Fruit fly (Drosophila melanogaster): Measurements from ENCODE around the gene Pdf.

Pdf gene

DNA sequence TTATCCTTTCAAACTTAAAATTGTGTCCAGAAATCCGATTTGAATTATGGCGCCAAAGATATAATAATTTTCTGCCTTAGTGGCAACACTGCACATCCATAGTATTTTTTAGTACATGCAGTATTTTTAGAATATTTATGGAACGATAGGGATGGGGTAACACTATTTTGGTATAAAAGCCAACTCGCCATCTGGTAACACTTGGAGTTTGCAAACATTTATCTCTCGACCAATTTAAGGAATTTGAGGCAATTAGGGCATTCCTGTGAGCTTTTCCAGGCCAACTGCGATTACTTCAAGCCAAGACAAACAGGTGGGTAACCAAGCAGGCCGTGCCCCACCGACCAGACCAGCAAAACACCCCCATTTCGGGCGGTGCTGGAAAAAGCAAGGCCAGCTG, 3.6 kb downstream of the Pdf start, which contains the start of gene CG5447:
TSS of gene CG5447 (plus strand) at position 190 of the 400 bp plus-strand sequence.
- TF ChIP-seq pan (optimal IDR thresholded peaks at IDR 0.05) (no peak), CG8478 (optimal IDR thresholded peaks at IDR 0.05) (no peak), usp (GFP tag; optimal IDR thresholded peaks at IDR 0.05) (no peak), psq (optimal IDR thresholded peaks at IDR 0.05) (no peak), Dll (optimal IDR thresholded peaks at IDR 0.05) (no peak), EcR (GFP tag; optimal IDR thresholded peaks at IDR 0.05) (no peak)

DNA sequence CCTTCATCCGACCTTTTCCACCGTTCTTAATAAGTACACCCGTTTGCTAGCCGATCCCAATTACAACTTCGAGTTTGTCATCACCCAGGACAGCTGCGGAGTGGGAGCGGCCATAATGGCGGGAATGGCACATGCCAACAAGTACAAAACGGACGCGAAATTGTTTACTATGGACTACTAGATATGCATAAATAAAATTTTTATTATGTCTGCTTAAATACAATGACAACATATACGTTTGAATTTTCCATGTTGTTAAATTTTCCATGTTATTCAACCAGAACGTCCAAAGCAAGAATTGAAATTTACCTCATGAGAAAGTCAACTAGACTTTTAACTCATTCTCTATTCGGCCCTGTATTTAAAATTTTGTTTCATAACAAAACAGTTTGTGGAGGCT, 5.6 kb downstream of the Pdf start, which contains the start of gene Hex-t2:
TSS of gene Hex-t2 (plus strand) at position 301 of the 400 bp plus-strand sequence.
- no peak for TF ChIP-seq psq (optimal IDR thresholded peaks at IDR 0.05)

DNA sequence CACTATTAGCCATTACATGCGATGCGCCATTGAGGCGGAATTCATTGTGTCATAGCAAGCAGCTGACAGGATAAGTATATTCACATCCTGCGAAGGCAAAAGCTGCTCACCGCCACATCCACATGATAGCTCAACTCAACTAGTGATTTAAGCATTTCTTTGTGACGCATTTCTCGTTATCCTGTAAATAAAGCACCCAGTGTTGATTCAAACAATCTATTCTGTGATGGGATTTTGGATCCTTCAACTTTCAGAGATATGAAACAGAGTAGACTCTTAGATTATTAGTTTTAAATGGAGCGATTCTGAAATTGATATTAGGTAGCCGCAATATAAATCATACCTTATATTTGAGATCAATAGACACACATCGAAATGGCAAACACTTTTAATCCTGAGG, 7.2 kb downstream of the Pdf start, which contains the start of gene Hex-t1:
TSS of gene Hex-t1 (plus strand) at position 301 of the 400 bp plus-strand sequence.
- TF ChIP-seq pan (optimal IDR thresholded peaks at IDR 0.05), result no peak
- TF ChIP-seq CG8478 (optimal IDR thresholded peaks at IDR 0.05), result no peak
- no peak for TF ChIP-seq Dll (optimal IDR thresholded peaks at IDR 0.05)
- TF ChIP-seq psq (optimal IDR thresholded peaks at IDR 0.05), result no peak
- TF ChIP-seq usp (GFP tag; optimal IDR thresholded peaks at IDR 0.05), result no peak
- TF ChIP-seq EcR (GFP tag; optimal IDR thresholded peaks at IDR 0.05), result no peak

DNA sequence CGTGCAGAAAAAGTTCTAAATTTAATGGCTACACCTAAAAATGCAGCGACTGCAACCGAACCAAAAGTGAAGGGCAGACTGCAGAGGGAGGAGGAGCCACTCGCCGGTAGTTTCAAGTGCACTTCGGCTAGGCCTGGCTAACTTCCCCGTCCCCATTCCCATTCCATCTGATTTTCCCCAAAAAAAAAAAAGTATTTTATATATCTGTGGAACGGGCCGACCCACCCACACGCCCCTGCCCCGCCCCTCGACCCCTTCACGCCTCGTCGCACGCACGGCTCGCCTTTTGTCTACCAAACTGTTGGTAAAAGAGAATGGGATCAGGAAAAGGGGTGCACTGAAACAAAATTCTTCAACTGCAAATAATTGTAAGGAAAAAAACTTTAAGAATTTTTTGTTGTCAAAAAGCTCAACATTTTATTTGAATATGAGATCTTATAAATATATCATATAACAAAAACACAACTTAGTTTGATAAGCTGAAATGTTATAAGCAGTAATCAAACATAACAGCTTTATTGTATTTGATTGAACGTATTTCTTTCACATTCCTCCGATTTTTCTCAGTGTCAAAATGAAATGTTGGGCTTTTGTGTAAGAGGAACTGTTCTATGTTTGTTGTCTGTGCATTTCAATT, 11.9 kb downstream of the Pdf start:
- no peak for TF ChIP-seq psq (optimal IDR thresholded peaks at IDR 0.05)
- TF ChIP-seq usp (GFP tag; optimal IDR thresholded peaks at IDR 0.05), result no peak
- TF ChIP-seq CG8478 (optimal IDR thresholded peaks at IDR 0.05), result no peak
- TF ChIP-seq EcR (GFP tag; optimal IDR thresholded peaks at IDR 0.05), result no peak
- TF ChIP-seq Dll (optimal IDR thresholded peaks at IDR 0.05), result no peak

DNA sequence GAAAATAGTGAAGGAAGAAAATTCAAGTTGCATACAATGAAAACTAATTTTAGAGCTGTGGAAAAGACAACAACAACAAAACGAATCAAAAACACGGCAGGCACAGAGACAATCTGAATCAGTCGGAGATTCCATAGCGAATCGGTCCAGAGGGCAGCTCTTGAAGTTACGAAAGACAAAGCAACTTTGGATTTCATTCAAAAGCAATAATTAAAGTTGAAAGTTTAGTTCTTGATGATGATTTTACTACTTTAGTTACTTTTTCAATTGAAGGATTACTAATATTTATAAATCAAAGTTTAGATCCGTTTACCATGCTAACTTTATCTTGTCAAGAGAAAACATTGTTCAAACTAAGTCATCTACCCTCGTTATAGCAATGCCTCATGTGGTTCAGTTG, 12.6 kb downstream of the Pdf start:
- TF ChIP-seq usp (GFP tag; optimal IDR thresholded peaks at IDR 0.05), result no peak
- no peak for TF ChIP-seq pan (optimal IDR thresholded peaks at IDR 0.05)
- TF ChIP-seq EcR (GFP tag; optimal IDR thresholded peaks at IDR 0.05), result no peak

DNA sequence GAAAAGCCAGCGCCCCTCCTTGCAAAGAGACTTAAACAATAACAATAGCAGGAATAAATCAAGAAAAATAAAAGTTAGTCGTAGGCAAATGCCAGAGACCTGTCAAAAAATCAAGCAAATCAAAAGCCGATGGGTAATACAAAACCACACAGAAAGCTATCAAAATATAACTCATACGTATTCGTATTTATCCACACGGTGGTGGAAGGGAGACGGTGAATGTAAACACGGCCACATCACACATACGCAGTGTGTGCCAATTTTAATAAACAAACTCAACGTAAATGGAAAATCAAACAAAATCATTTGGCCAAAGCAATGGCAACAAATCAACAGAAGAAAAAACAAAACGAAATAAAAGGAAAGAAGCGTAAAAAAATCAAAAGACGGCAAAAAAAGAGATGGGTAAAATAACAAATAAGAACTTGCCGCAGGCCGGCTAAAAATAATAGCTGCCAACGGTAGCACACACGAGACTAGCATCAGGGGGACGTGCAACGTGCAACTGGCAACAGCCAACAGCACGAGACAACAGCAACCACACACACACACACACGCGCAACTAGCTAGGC, 13.2 kb downstream of the Pdf start:
- TF ChIP-seq Dll (optimal IDR thresholded peaks at IDR 0.05) (no peak), psq (optimal IDR thresholded peaks at IDR 0.05) (no peak), pan (optimal IDR thresholded peaks at IDR 0.05) (no peak), usp (GFP tag; optimal IDR thresholded peaks at IDR 0.05) (no peak), EcR (GFP tag; optimal IDR thresholded peaks at IDR 0.05) (no peak), CG8478 (optimal IDR thresholded peaks at IDR 0.05) (no peak)

DNA sequence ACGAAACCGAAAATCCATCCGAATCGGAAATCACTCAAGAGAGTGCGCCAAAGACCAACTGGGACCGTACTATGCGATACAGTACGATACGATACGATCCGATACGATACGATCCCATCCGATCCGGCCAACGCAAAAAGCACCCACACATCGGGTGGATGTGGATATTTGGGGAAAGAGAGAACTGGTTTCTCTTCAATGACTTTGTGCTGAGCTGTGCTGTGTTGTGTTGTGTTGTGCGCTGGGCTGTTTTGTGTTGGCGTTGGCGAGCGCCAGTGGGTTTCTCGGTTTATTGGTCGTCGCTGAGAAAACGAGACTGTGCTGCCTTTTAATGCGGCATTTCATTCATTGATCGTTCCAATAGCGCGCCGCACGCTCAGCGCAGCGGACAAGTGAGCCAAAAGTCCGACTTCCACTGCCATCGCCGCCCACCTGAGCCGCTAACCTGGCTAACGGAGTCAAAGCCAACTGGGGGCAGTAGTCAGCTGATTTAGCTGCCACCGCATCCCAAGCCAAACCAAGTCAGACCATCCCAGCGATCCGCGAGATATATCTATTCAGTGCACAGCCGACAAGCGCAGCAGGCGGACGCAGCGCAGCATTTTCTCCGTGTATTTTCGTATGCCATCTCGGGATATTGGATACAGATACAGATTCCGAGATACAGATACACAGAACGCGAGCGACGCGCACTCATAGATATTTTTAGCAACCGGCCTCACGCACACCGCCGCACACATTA, 15.3 kb downstream of the Pdf start, which contains the start of gene tx:
TSS of gene tx (plus strand) at position 324 of the 742 bp plus-strand sequence.
- no peak for TF ChIP-seq psq (optimal IDR thresholded peaks at IDR 0.05)
- no peak for TF ChIP-seq Dll (optimal IDR thresholded peaks at IDR 0.05)
- no peak for TF ChIP-seq pan (optimal IDR thresholded peaks at IDR 0.05)
- TF ChIP-seq CG8478 (optimal IDR thresholded peaks at IDR 0.05), result no peak
- no peak for TF ChIP-seq usp (GFP tag; optimal IDR thresholded peaks at IDR 0.05)
- TF ChIP-seq EcR (GFP tag; optimal IDR thresholded peaks at IDR 0.05), result no peak

DNA sequence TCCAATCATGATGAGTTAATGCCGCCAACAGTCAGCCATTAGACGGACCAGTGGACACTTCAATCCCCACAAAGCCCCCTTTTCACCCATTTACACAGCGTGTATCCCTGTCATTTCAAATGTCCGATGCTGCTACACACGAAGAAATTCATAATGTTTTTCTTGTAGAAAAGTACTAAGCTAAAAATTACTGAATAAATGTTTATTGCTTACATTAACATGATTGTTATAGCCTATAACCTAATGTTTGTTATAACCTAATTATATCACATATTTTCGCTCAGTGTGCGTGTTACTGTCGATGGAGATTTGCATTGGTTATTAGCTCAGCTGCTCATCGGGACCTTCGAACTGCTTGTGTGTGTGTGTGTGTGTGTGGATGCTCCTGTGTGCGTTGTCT, 19.4 kb downstream of the Pdf start:
- TF ChIP-seq Dll (optimal IDR thresholded peaks at IDR 0.05), result no peak
- TF ChIP-seq pan (optimal IDR thresholded peaks at IDR 0.05), result no peak
- no peak for TF ChIP-seq psq (optimal IDR thresholded peaks at IDR 0.05)
- no peak for TF ChIP-seq CG8478 (optimal IDR thresholded peaks at IDR 0.05)
- TF ChIP-seq EcR (GFP tag; optimal IDR thresholded peaks at IDR 0.05), result no peak
- no peak for TF ChIP-seq usp (GFP tag; optimal IDR thresholded peaks at IDR 0.05)

DNA sequence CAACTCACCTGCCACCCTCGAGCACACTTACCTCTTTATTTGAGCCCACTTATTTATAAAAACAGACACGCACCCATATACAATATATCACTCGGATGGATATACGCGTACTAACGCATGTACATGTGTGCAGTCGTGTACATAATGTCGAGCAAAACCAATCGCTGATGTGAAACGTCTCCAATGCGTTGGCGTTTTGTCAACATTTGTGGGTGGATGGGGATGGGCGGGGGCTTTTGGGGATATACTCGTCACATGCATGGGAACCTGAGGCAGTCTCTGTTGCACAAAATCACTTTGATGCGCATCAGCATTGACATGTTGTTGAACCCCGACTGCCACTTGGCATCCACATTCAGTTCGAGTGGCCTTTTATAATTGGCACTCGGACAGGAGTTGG, 19.9 kb downstream of the Pdf start:
- no peak for TF ChIP-seq Dll (optimal IDR thresholded peaks at IDR 0.05)
- no peak for TF ChIP-seq psq (optimal IDR thresholded peaks at IDR 0.05)
- TF ChIP-seq pan (optimal IDR thresholded peaks at IDR 0.05), result no peak
- no peak for TF ChIP-seq CG8478 (optimal IDR thresholded peaks at IDR 0.05)
- no peak for TF ChIP-seq EcR (GFP tag; optimal IDR thresholded peaks at IDR 0.05)
- no peak for TF ChIP-seq usp (GFP tag; optimal IDR thresholded peaks at IDR 0.05)

DNA sequence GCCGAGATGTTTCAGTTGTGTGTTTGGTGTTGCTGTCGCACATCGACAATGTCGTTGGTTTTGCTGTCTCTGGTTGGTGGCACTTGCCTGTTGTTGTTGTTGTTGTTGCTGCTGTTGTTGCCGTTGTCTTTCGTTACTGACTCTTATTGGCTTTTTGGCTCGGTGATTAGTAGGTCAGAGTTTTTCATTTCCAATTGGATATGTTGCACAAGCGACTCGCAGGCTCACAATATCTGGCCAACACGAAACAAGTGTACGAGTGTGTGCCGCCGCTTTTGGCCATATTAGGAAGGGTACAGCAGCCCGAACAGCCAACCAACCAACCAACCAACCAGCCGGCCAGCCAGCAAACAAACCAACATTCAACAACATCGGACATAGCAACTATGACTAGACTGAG, 22.2 kb downstream of the Pdf start:
- TF ChIP-seq CG8478 (optimal IDR thresholded peaks at IDR 0.05) (no peak), Dll (optimal IDR thresholded peaks at IDR 0.05) (no peak), EcR (GFP tag; optimal IDR thresholded peaks at IDR 0.05) (no peak), pan (optimal IDR thresholded peaks at IDR 0.05) (no peak), psq (optimal IDR thresholded peaks at IDR 0.05) (no peak), usp (GFP tag; optimal IDR thresholded peaks at IDR 0.05) (no peak)

DNA sequence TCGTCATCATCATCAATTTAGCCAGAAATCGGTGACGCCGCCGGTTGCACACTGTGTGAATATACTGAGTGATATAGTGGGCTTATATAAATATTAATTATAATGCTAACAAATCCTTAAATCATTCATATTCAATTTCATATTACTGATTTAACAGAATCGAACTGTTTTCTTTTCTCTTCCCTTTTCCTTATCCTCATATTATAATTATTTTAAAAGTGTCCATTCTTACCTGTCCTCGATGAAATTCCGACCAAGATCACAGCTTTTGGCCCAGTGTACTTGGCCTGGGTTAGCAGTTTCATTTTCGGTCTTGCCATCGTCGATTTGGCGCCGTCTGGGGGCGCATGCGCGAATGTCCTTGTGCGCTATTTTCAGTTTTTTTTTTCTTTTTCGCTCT, 23.0 kb downstream of the Pdf start:
- TF ChIP-seq pan (optimal IDR thresholded peaks at IDR 0.05) (no peak), psq (optimal IDR thresholded peaks at IDR 0.05) (no peak), EcR (GFP tag; optimal IDR thresholded peaks at IDR 0.05) (no peak), usp (GFP tag; optimal IDR thresholded peaks at IDR 0.05) (no peak), Dll (optimal IDR thresholded peaks at IDR 0.05) (no peak), CG8478 (optimal IDR thresholded peaks at IDR 0.05) (no peak)

DNA sequence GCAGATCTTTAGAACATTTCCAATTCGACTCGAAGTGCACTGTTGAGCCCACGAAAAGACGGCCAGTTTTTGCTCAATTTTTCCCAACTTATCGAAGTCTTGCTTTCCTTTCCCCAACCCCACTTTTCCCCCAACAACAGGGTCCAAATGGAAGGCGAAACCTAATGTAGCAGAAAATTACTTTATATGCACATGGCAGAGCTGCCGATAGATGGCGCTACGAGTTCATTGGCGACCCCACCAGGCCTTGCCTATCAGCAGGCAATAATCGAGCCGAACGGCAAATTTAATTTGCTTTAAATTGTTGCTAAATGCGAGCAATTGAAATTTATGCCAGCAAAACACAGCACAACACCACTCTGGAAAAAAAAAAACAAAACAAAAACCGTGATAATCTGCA, 23.4 kb downstream of the Pdf start:
- TF ChIP-seq pan (optimal IDR thresholded peaks at IDR 0.05) (no peak), psq (optimal IDR thresholded peaks at IDR 0.05) (no peak), EcR (GFP tag; optimal IDR thresholded peaks at IDR 0.05) (no peak), Dll (optimal IDR thresholded peaks at IDR 0.05) (no peak), usp (GFP tag; optimal IDR thresholded peaks at IDR 0.05) (no peak), CG8478 (optimal IDR thresholded peaks at IDR 0.05) (no peak)

All from whole organism.